Worm (Caenorhabditis elegans) whole organism, young adult: ENCODE data around the gene nid-1.

Experiments used
- B0019.2 ChIP-seq: fragments of 200-800 bp; sonication (Bioruptor generic); conservative IDR thresholded peaks from 2 replicates; pipeline ENCODE4 v1.3.6; 2022; ENCODE audit warnings: missing genetic modification reagents, missing genetic modification characterization, missing compliant biosample characterization
- B0261.1 ChIP-seq: sonication (generic microtip); optimal IDR thresholded peaks from 2 replicates; lab custom pipeline; 2016; ENCODE audit warnings: mild to moderate bottlenecking, missing genetic modification characterization, moderate library complexity, missing compliant biosample characterization
- F49E8.2 ChIP-seq: sonication (generic microtip); optimal IDR thresholded peaks from 3 replicates; lab custom pipeline; 2017; ENCODE audit warnings: missing genetic modification characterization, mild to moderate bottlenecking, missing compliant biosample characterization, antibody characterized with exemption, moderate library complexity; ENCODE audit not compliant: insufficient read depth
- F52B5.7 ChIP-seq: sonication (generic microtip); optimal IDR thresholded peaks from 2 replicates; lab custom pipeline; 2016; ENCODE audit warnings: mild to moderate bottlenecking, missing genetic modification characterization, missing compliant biosample characterization
- F55B11.4 ChIP-seq: sonication (generic microtip); optimal IDR thresholded peaks from 2 replicates; lab custom pipeline; 2016; ENCODE audit warnings: missing compliant biosample characterization, missing genetic modification characterization, borderline replicate concordance; ENCODE audit not compliant: insufficient read depth
- F57A8.1 ChIP-seq: fragments of 200-800 bp; sonication (Bioruptor generic); optimal IDR thresholded peaks from 2 replicates; lab custom pipeline; 2018; ENCODE audit warnings: mild to moderate bottlenecking, missing genetic modification characterization, moderate library complexity, missing compliant biosample characterization
- T26A5.8 ChIP-seq: sonication (generic microtip); optimal IDR thresholded peaks from 2 replicates; lab custom pipeline; 2016; ENCODE audit warnings: missing genetic modification characterization, missing compliant biosample characterization
- Y53G8AR.9 ChIP-seq: fragments of 200-800 bp; sonication (Bioruptor generic); conservative IDR thresholded peaks from 2 replicates; pipeline ENCODE4 v1.3.6; 2022; ENCODE audit warnings: missing genetic modification reagents, missing genetic modification characterization, missing compliant biosample characterization
- Y79H2A.3 ChIP-seq: fragments of 200-800 bp; sonication (Bioruptor generic); conservative IDR thresholded peaks from 2 replicates; pipeline ENCODE4 v1.3.6; 2022; ENCODE audit warnings: missing genetic modification reagents, missing genetic modification characterization, missing compliant biosample characterization
- Y95B8A.8 ChIP-seq: fragments of 200-800 bp; sonication (Bioruptor generic); IDR thresholded peaks from 2 replicates; pipeline ENCODE4 v1.3.6; 2022; ENCODE audit warnings: missing genetic modification reagents, missing genetic modification characterization, missing compliant biosample characterization
- akir-1 ChIP-seq: fragments of 200-800 bp; sonication (Bioruptor generic); optimal IDR thresholded peaks from 2 replicates; lab custom pipeline; 2018; ENCODE audit warnings: mild to moderate bottlenecking, missing genetic modification characterization, moderate library complexity, missing compliant biosample characterization
- atf-7 ChIP-seq: sonication (generic microtip); optimal IDR thresholded peaks from 2 replicates; lab custom pipeline; 2017; ENCODE audit warnings: mild to moderate bottlenecking, missing genetic modification characterization, missing compliant biosample characterization
- bed-1 ChIP-seq: fragments of 200-800 bp; sonication (Bioruptor generic); IDR thresholded peaks from 2 replicates; pipeline ENCODE4 v1.3.6; 2022; ENCODE audit warnings: missing genetic modification reagents, missing genetic modification characterization, missing compliant biosample characterization
- cebp-1 ChIP-seq, 2 experiments: fragments of 200-800 bp in 1 of 2; sonication (Bioruptor generic) in 1 of 2; sonication (generic microtip) in 1 of 2; IDR thresholded peaks in 1 of 2; optimal IDR thresholded peaks in 1 of 2; 2 replicates each; pipeline versions ENCODE4 v1.3.6 to Lab custom; 2017 to 2022; ENCODE audit warnings: missing compliant biosample characterization in 2 of 2, missing genetic modification characterization in 2 of 2, mild to moderate bottlenecking in 1 of 2, missing genetic modification reagents in 1 of 2, moderate library complexity in 1 of 2
- chd-7 ChIP-seq: sonication (generic microtip); optimal IDR thresholded peaks from 2 replicates; lab custom pipeline; 2016; ENCODE audit warnings: mild to moderate bottlenecking, missing genetic modification characterization, moderate library complexity, missing compliant biosample characterization
- dox-1 ChIP-seq: fragments of 200-800 bp; sonication (Bioruptor generic); IDR thresholded peaks from 2 replicates; pipeline ENCODE4 v1.3.6; 2022; ENCODE audit warnings: missing genetic modification reagents, missing genetic modification characterization, missing compliant biosample characterization
- dpff-1 ChIP-seq: sonication (generic microtip); optimal IDR thresholded peaks from 2 replicates; lab custom pipeline; 2017; ENCODE audit warnings: mild to moderate bottlenecking, missing genetic modification characterization, missing compliant biosample characterization
- fkh-3 ChIP-seq: sonication (generic microtip); optimal IDR thresholded peaks from 2 replicates; lab custom pipeline; 2016; ENCODE audit warnings: mild to moderate bottlenecking, missing genetic modification characterization, missing compliant biosample characterization
- him-1 ChIP-seq: sonication (generic microtip); optimal IDR thresholded peaks from 2 replicates; lab custom pipeline; 2016; ENCODE audit warnings: missing genotype, missing genetic modification reagents, missing genetic modification characterization, missing compliant biosample characterization
- hsf-1 ChIP-seq: fragments of 200-800 bp; sonication (Bioruptor generic); IDR thresholded peaks from 2 replicates; pipeline ENCODE4 v1.3.6; 2022; ENCODE audit warnings: missing genetic modification reagents, missing genetic modification characterization, missing compliant biosample characterization
- let-607 ChIP-seq, 2 experiments: fragments of 200-800 bp in 1 of 2; sonication (Bioruptor generic) in 1 of 2; sonication (generic microtip) in 1 of 2; optimal IDR thresholded peaks; 2 replicates each; lab custom pipeline; 2016 to 2018; ENCODE audit warnings: mild to moderate bottlenecking in 2 of 2, missing compliant biosample characterization in 2 of 2, missing genetic modification characterization in 2 of 2, moderate library complexity in 2 of 2, missing genotype in 1 of 2
- lsl-1 ChIP-seq: fragments of 200-800 bp; sonication (Bioruptor generic); optimal IDR thresholded peaks from 2 replicates; lab custom pipeline; 2018; ENCODE audit warnings: mild to moderate bottlenecking, missing genetic modification characterization, moderate library complexity, missing compliant biosample characterization
- nfya-1 ChIP-seq: sonication (generic microtip); optimal IDR thresholded peaks from 2 replicates; lab custom pipeline; 2017; ENCODE audit warnings: antibody characterized with exemption, missing compliant biosample characterization, missing genetic modification characterization, borderline replicate concordance; ENCODE audit not compliant: insufficient read depth
- pbrm-1 ChIP-seq: fragments of 200-800 bp; sonication (Bioruptor generic); IDR thresholded peaks from 2 replicates; pipeline ENCODE4 v1.3.6; 2022; ENCODE audit warnings: missing genetic modification reagents, missing genetic modification characterization, missing compliant biosample characterization
- rec-8 ChIP-seq, 2 experiments: sonication (generic microtip); optimal IDR thresholded peaks; 2 replicates each; lab custom pipeline; 2016; ENCODE audit warnings: mild to moderate bottlenecking in 2 of 2, missing genetic modification characterization in 2 of 2, missing genetic modification reagents in 2 of 2, missing genotype in 2 of 2, missing biosample characterization in 1 of 2, missing compliant biosample characterization in 1 of 2, moderate library complexity in 1 of 2
- snpc-1.3 ChIP-seq: sonication (generic microtip); optimal IDR thresholded peaks from 2 replicates; lab custom pipeline; 2017; ENCODE audit warnings: missing genetic modification characterization, mild to moderate bottlenecking, missing compliant biosample characterization, antibody characterized with exemption, moderate library complexity, missing genotype, missing genetic modification reagents; ENCODE audit not compliant: insufficient read depth
- snpc-3.4 ChIP-seq: sonication (generic microtip); optimal IDR thresholded peaks from 2 replicates; lab custom pipeline; 2017; ENCODE audit warnings: missing genetic modification characterization, mild to moderate bottlenecking, missing compliant biosample characterization, antibody characterized with exemption, moderate library complexity, missing genotype, missing genetic modification reagents
- tbp1 ChIP-seq: fragments of 200-800 bp; sonication (Bioruptor generic); optimal IDR thresholded peaks from 2 replicates; lab custom pipeline; 2018; ENCODE audit warnings: mild to moderate bottlenecking, missing genetic modification characterization, missing compliant biosample characterization
- tlf-1 ChIP-seq: fragments of 200-800 bp; sonication (Bioruptor generic); optimal IDR thresholded peaks from 2 replicates; lab custom pipeline; 2018; ENCODE audit warnings: mild to moderate bottlenecking, missing genetic modification characterization, missing compliant biosample characterization
- zim-3 ChIP-seq: sonication (generic microtip); optimal IDR thresholded peaks from 2 replicates; lab custom pipeline; 2017; ENCODE audit warnings: mild to moderate bottlenecking, missing genetic modification characterization, moderate library complexity, missing compliant biosample characterization
- ztf-18 ChIP-seq: sonication (generic microtip); optimal IDR thresholded peaks from 2 replicates; lab custom pipeline; 2016; ENCODE audit warnings: missing genotype, mild to moderate bottlenecking, missing genetic modification characterization, missing compliant biosample characterization
- ztf-22 ChIP-seq: fragments of 200-800 bp; sonication (Bioruptor generic); optimal IDR thresholded peaks from 2 replicates; lab custom pipeline; 2018; ENCODE audit warnings: mild to moderate bottlenecking, missing genetic modification characterization, moderate library complexity, missing compliant biosample characterization
- ztf-25 ChIP-seq: fragments of 200-800 bp; sonication (Bioruptor generic); IDR thresholded peaks from 2 replicates; pipeline ENCODE4 v1.3.6; 2022; ENCODE audit warnings: missing genetic modification reagents, missing genetic modification characterization, missing compliant biosample characterization
- ztf-28 ChIP-seq: fragments of 200-800 bp; sonication (Bioruptor generic); IDR thresholded peaks from 2 replicates; pipeline ENCODE4 v1.3.6; 2022; ENCODE audit warnings: missing genetic modification reagents, missing genetic modification characterization, missing compliant biosample characterization

nid-1 gene

DNA sequence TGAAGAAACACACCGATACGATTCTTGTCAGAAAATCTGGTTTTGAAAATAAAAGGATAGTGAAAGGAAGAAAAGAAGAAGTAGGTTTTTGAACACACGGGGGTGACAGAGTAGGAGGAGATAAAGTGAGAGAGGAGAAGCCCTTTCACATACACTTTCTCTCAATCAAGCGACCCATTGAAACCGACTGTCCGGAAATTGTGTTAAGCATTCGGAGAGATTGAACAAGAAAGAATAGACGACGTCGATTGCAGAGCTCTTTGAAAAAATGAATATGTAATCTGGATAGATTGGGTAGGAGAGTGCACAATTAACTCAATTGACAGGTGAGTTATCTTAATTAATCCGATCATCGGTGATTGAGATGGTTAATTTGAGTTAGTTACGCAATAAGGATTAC is 8.6 kb upstream of the nid-1 start:
- TF ChIP-seq ztf-28 (GFP tag; lab: Robert Waterston, UW) (no peak), B0261.1 (no peak), bed-1 (GFP tag; lab: Robert Waterston, UW) (no peak), pbrm-1 (GFP tag; lab: Robert Waterston, UW) (no peak), T26A5.8 (tag; lab: Kevin White, UChicago) (no peak), F49E8.2 (tag; lab: Kevin White, UChicago) (no peak), cebp-1 (GFP tag; IDR thresholded peaks at IDR 0.05; lab: Robert Waterston, UW) (no peak), cebp-1 (tag; optimal IDR thresholded peaks at IDR 0.05; lab: Kevin White, UChicago) (no peak), tlf-1 (GFP tag; lab: Kevin White, UChicago) (no peak), hsf-1 (GFP tag; lab: Robert Waterston, UW) (no peak), Y53G8AR.9 (GFP tag; lab: Robert Waterston, UW) (no peak), chd-7 (no peak), ztf-18 (tag; lab: Kevin White, UChicago) (no peak), lsl-1 (GFP tag; lab: Kevin White, UChicago) (no peak), let-607 (tag; optimal IDR thresholded peaks at IDR 0.05; lab: Kevin White, UChicago) (no peak), B0019.2 (GFP tag; lab: Robert Waterston, UW) (no peak), fkh-3 (tag; lab: Kevin White, UChicago) (no peak)

DNA sequence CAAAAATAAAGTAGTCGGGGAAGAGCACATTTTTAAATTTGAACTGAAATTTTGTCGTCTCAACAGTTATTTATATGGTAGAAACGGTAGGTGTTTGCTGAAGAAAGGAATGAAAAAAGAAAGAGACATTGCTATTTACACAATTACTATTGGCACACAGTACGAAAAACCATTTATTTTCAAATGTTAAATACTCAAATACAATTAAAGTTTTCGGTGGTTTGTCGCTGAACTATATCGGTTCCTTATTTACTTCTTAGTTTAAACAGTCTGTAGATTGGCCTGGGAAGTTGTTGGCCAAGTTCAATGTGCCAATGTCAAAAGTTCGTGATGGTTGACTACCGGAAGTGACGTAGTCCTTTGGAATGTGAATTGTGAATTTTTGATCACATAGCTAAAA is 5.9 kb upstream of the nid-1 start, which contains the start of gene ttr-27:
Gene ttr-27, minus strand, starts transcription at position 45 of the 400 bp plus-strand sequence.
- TF ChIP-seq snpc-3.4 (tag; lab: Kevin White, UChicago) = no peak
- TF ChIP-seq snpc-1.3 = no peak
- no peak for TF ChIP-seq nfya-1

DNA sequence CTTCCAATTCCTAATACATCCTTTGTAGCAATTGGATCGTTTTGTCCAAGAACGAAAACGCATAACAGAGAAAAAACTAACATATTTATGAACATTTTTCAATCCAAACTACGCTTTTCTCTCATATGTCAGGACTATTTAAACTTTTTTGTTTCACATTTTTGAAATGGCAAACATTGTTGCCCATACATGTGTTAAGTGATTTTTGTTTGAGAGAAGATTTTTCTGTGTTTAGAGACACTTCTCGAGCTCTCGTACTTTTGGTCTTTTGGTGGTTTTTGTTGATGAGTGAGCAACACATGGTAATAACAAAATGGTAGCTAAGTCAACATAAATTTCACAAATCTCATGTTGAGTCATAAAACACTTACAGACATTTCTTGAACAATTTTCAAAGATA is 4.8 kb upstream of the nid-1 start, which contains the start of gene ttr-28:
Gene ttr-28, minus strand, starts transcription at position 101 of the 400 bp plus-strand sequence.
- TF ChIP-seq Y53G8AR.9 (GFP tag; lab: Robert Waterston, UW) (no peak), pbrm-1 (GFP tag; lab: Robert Waterston, UW) (no peak), zim-3 (no peak), dpff-1 (no peak), F52B5.7 (tag; lab: Kevin White, UChicago) (no peak), atf-7 (no peak), rec-8 (tag; optimal IDR thresholded peaks at IDR 0.05; lab: Kevin White, UChicago) (no peak), Y79H2A.3 (GFP tag; lab: Robert Waterston, UW) (no peak), akir-1 (GFP tag; lab: Kevin White, UChicago) (no peak), Y95B8A.8 (GFP tag; lab: Robert Waterston, UW) (no peak), tbp1 (no peak), him-1 (no peak), F55B11.4 (tag; lab: Kevin White, UChicago) (no peak), B0019.2 (GFP tag; lab: Robert Waterston, UW) (no peak), ztf-25 (GFP tag; lab: Robert Waterston, UW) (no peak)

DNA sequence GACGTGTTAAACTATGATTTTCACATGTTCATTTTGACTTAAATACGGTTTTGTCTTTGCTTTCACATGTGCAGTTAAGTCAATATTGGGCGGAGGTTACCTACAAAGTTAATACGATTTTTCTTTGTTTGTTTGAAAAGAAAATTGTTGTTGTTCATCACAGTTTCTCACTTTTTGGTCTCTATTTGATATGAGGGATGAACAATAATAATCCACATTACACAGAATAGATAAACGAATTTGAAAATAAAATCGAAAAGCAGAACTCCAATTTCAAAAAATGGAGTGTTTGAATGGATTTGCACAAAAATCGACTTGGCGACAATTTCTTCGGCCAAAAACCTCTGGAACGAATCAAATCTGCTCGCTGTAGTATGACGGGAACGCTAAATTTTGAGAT is 3.2 kb upstream of the nid-1 start, which contains the start of gene ttr-29:
Gene ttr-29, minus strand, starts transcription at position 101 of the 400 bp plus-strand sequence.
- TF ChIP-seq dox-1 (GFP tag; lab: Robert Waterston, UW) (no peak), ztf-22 (GFP tag; lab: Kevin White, UChicago) (no peak), F57A8.1 (GFP tag; lab: Kevin White, UChicago) (no peak)
